Worm (Caenorhabditis elegans) whole organism, L1 larva: Measurements from ENCODE around the gene rad-50.

ENCODE experiments used
- ama-1 ChIP-seq: fragments of 150-350 bp; optimal IDR thresholded peaks from 2 replicates; lab custom pipeline; 2014
- fos-1 ChIP-seq: fragments of 150-350 bp; optimal IDR thresholded peaks from 2 replicates; lab custom pipeline; 2014; ENCODE audit warnings: missing biosample characterization, missing genetic modification characterization
- lin-14 ChIP-seq: fragments of 200-800 bp; sonication (Bioruptor generic); optimal IDR thresholded peaks from 2 replicates; lab custom pipeline; 2018; ENCODE audit warnings: mild to moderate bottlenecking, missing genetic modification characterization, moderate library complexity, missing compliant biosample characterization
- nhr-237 ChIP-seq: fragments of 150-350 bp; optimal IDR thresholded peaks from 2 replicates; lab custom pipeline; 2014; ENCODE audit warnings: missing biosample characterization, missing genetic modification characterization
- nhr-76 ChIP-seq: sonication (generic microtip); optimal IDR thresholded peaks from 2 replicates; lab custom pipeline; 2017; ENCODE audit warnings: missing biosample characterization, missing genetic modification characterization
- unc-62 ChIP-seq: fragments of 150-350 bp; optimal IDR thresholded peaks from 2 replicates; lab custom pipeline; 2014; ENCODE audit warnings: missing biosample characterization, missing genetic modification reagents, missing genetic modification characterization
- unc-98 ChIP-seq: fragments of 200-800 bp; sonication (Bioruptor generic); IDR thresholded peaks from 2 replicates; pipeline ENCODE4 v1.3.6; 2022; ENCODE audit warnings: missing genetic modification characterization, missing compliant biosample characterization

- TF ChIP-seq ama-1 = peak; percentile 35
- TF ChIP-seq unc-62 (GFP tag; lab: Kevin White, UChicago) = no peak
- TF ChIP-seq nhr-237 = no peak
- no peak for TF ChIP-seq unc-98
- peak; percentile 62 for TF ChIP-seq fos-1 (tag; lab: Kevin White, UChicago)
- TF ChIP-seq nhr-76 = no peak
- TF ChIP-seq lin-14 (GFP tag; lab: Kevin White, UChicago) = peak; percentile 84
These were observed 54.7 kb downstream of the rad-50 start for ce11 chrV:12300166-12300565.
